Fruit fly (Drosophila melanogaster) whole organism, embryonic: ENCODE data around the gene CG44142.
A peak's percentile ranks its signal among the peaks of the same experiment; 100 is the strongest.

ENCODE experiments used
- Ada2b ChIP-seq: fragments of 200-800 bp; sonication (Bioruptor generic); IDR thresholded peaks from 2 replicates; pipeline ENCODE4 v1.3.6; 2022; ENCODE audit warnings: missing biosample characterization, missing genetic modification characterization
- BEAF-32 ChIP-seq: fragments of 200-800 bp; sonication (Bioruptor generic); optimal IDR thresholded peaks from 3 replicates; lab custom pipeline; 2017; ENCODE audit warnings: missing biosample characterization, missing genetic modification characterization, mild to moderate bottlenecking, moderate library complexity, missing genetic modification reagents
- CG10565 ChIP-seq: fragments of 200-800 bp; sonication (Bioruptor generic); optimal IDR thresholded peaks from 3 replicates; lab custom pipeline; 2016; ENCODE audit warnings: missing biosample characterization, mild to moderate bottlenecking, missing genetic modification characterization
- CG12155 ChIP-seq: fragments of 200-800 bp; sonication (Bioruptor generic); optimal IDR thresholded peaks from 3 replicates; lab custom pipeline; 2016; ENCODE audit warnings: missing biosample characterization, missing genetic modification characterization
- CG1233 ChIP-seq: fragments of 200-800 bp; sonication (Bioruptor generic); optimal IDR thresholded peaks from 4 replicates; lab custom pipeline; 2018; ENCODE audit warnings: missing biosample characterization, mild to moderate bottlenecking, missing genetic modification characterization
- CG12744 ChIP-seq: fragments of 200-800 bp; sonication (Bioruptor generic); optimal IDR thresholded peaks from 2 replicates; lab custom pipeline; 2016; ENCODE audit warnings: missing biosample characterization, missing genetic modification characterization
- CG12942 ChIP-seq: fragments of 200-800 bp; sonication (Bioruptor generic); optimal IDR thresholded peaks from 3 replicates; lab custom pipeline; 2016; ENCODE audit warnings: missing biosample characterization, missing genetic modification characterization
- CG14050 ChIP-seq: fragments of 200-800 bp; sonication (Bioruptor generic); IDR thresholded peaks from 3 replicates; pipeline ENCODE4 v1.3.6; 2022; ENCODE audit warnings: missing biosample characterization, missing genetic modification characterization
- CG16779 ChIP-seq: fragments of 200-800 bp; sonication (Bioruptor generic); IDR thresholded peaks from 2 replicates; pipeline ENCODE4 v1.3.6; 2022; ENCODE audit warnings: missing biosample characterization, missing genetic modification characterization
- CG16815 ChIP-seq: fragments of 200-800 bp; sonication (Bioruptor generic); optimal IDR thresholded peaks from 3 replicates; lab custom pipeline; 2017; ENCODE audit warnings: missing biosample characterization, mild to moderate bottlenecking, missing genetic modification characterization
- CG17829 ChIP-seq: fragments of 200-800 bp; optimal IDR thresholded peaks from 2 replicates; lab custom pipeline; 2019; ENCODE audit warnings: missing biosample characterization, mild to moderate bottlenecking, missing genetic modification characterization, moderate library complexity
- CG30431 ChIP-seq: fragments of 200-800 bp; sonication (Bioruptor generic); optimal IDR thresholded peaks from 2 replicates; lab custom pipeline; 2017; ENCODE audit warnings: missing biosample characterization, missing genetic modification characterization
- CG34224 ChIP-seq: fragments of 200-800 bp; sonication (Bioruptor generic); IDR thresholded peaks from 3 replicates; pipeline ENCODE4 v1.3.6; 2022; ENCODE audit warnings: missing biosample characterization, missing genetic modification characterization; ENCODE audit not compliant: partially characterized antibody
- CG3726 ChIP-seq: fragments of 200-800 bp; sonication (Bioruptor generic); IDR thresholded peaks from 3 replicates; pipeline ENCODE4, ENCODE4 v1.3.6; 2022; ENCODE audit warnings: missing biosample characterization, missing genetic modification characterization
- CG3995 ChIP-seq: fragments of 200-800 bp; sonication (Bioruptor generic); optimal IDR thresholded peaks from 3 replicates; lab custom pipeline; 2016; ENCODE audit warnings: missing biosample characterization, missing genetic modification characterization
- CG4328 ChIP-seq: fragments of 200-800 bp; sonication (Bioruptor generic); optimal IDR thresholded peaks from 3 replicates; lab custom pipeline; 2017; ENCODE audit warnings: missing biosample characterization, missing genetic modification reagents, missing genetic modification characterization
- CG4820 ChIP-seq: fragments of 200-800 bp; sonication (Bioruptor generic); optimal IDR thresholded peaks from 3 replicates; lab custom pipeline; 2016; ENCODE audit warnings: missing biosample characterization, missing genetic modification characterization
- CG6791 ChIP-seq: fragments of 200-800 bp; sonication (Bioruptor generic); IDR thresholded peaks from 3 replicates; pipeline ENCODE4 v1.3.6; 2022; ENCODE audit warnings: missing biosample characterization, missing genetic modification characterization; ENCODE audit not compliant: partially characterized antibody
- CG8944 ChIP-seq: fragments of 200-800 bp; sonication (Bioruptor generic); optimal IDR thresholded peaks from 3 replicates; lab custom pipeline; 2016; ENCODE audit warnings: missing biosample characterization, missing genetic modification characterization
- CG9727 ChIP-seq: fragments of 200-800 bp; sonication (Bioruptor generic); optimal IDR thresholded peaks from 3 replicates; lab custom pipeline; 2017; ENCODE audit warnings: missing biosample characterization, mild to moderate bottlenecking, missing genetic modification characterization
- CG9932 ChIP-seq: fragments of 200-800 bp; sonication (Bioruptor generic); IDR thresholded peaks from 2 replicates; pipeline ENCODE4 v1.3.6; 2022; ENCODE audit warnings: missing biosample characterization, missing genetic modification characterization
- Camta ChIP-seq: fragments of 200-800 bp; sonication (Bioruptor generic); optimal IDR thresholded peaks from 2 replicates; lab custom pipeline; 2016; ENCODE audit warnings: missing biosample characterization, missing genetic modification characterization
- Doc3 ChIP-seq: fragments of 200-800 bp; sonication (Bioruptor generic); IDR thresholded peaks from 3 replicates; pipeline ENCODE4 v1.3.6; 2022; ENCODE audit warnings: missing biosample characterization, missing genetic modification characterization; ENCODE audit not compliant: partially characterized antibody
- Dp ChIP-seq: fragments of 200-800 bp; sonication (Bioruptor generic); optimal IDR thresholded peaks from 2 replicates; lab custom pipeline; 2018; ENCODE audit warnings: missing biosample characterization, mild to moderate bottlenecking, missing genetic modification characterization, moderate library complexity
- HLH3B ChIP-seq: fragments of 200-800 bp; sonication (Bioruptor generic); IDR thresholded peaks from 2 replicates; pipeline ENCODE4 v1.3.6; 2022; ENCODE audit warnings: missing biosample characterization, missing genetic modification characterization
- HLH54F ChIP-seq: fragments of 200-800 bp; sonication (Bioruptor generic); optimal IDR thresholded peaks from 3 replicates; lab custom pipeline; 2016; ENCODE audit warnings: missing biosample characterization, missing genetic modification characterization
- Hsf ChIP-seq: fragments of 200-800 bp; sonication (Bioruptor generic); optimal IDR thresholded peaks from 3 replicates; lab custom pipeline; 2016; ENCODE audit warnings: missing biosample characterization, missing genetic modification characterization
- MBD-R2 ChIP-seq: fragments of 200-800 bp; sonication (Bioruptor generic); IDR thresholded peaks from 2 replicates; pipeline ENCODE4 v1.3.6; 2022; ENCODE audit warnings: missing biosample characterization, missing genetic modification characterization
- Ptx1 ChIP-seq: fragments of 200-800 bp; sonication (Bioruptor generic); IDR thresholded peaks from 2 replicates; pipeline ENCODE4 v1.3.6; 2022; ENCODE audit warnings: missing biosample characterization, missing genetic modification characterization
- Sin3A ChIP-seq: fragments of >200 bp; optimal IDR thresholded peaks from 2 replicates; lab custom pipeline; 2018
- crp ChIP-seq, 2 experiments: fragments of 200-800 bp; sonication (Bioruptor generic); optimal IDR thresholded peaks; 2 replicates in 1 of 2; 3 replicates in 1 of 2; lab custom pipeline; 2017; ENCODE audit warnings: missing biosample characterization in 2 of 2, missing genetic modification characterization in 2 of 2, mild to moderate bottlenecking in 1 of 2, moderate library complexity in 1 of 2
- fd102C ChIP-seq: fragments of 200-800 bp; sonication (Bioruptor generic); optimal IDR thresholded peaks from 2 replicates; lab custom pipeline; 2018; ENCODE audit warnings: missing biosample characterization, mild to moderate bottlenecking, missing genetic modification characterization, moderate library complexity
- fd96Cb ChIP-seq: fragments of 200-800 bp; sonication (Bioruptor generic); optimal IDR thresholded peaks from 2 replicates; lab custom pipeline; 2018; ENCODE audit warnings: missing biosample characterization, mild to moderate bottlenecking, missing genetic modification characterization, moderate library complexity
- hth ChIP-seq: fragments of >200 bp; optimal IDR thresholded peaks from 2 replicates; lab custom pipeline; 2017; ENCODE audit warnings: inconsistent platforms
- ind ChIP-seq: fragments of 200-800 bp; sonication (Bioruptor generic); optimal IDR thresholded peaks from 3 replicates; lab custom pipeline; 2016; ENCODE audit warnings: missing biosample characterization, missing genetic modification characterization
- insv ChIP-seq, 2 experiments: fragments of 200-800 bp; sonication (Bioruptor generic); optimal IDR thresholded peaks; 3 replicates each; lab custom pipeline; 2016 to 2018; ENCODE audit warnings: missing biosample characterization in 2 of 2, missing genetic modification characterization in 2 of 2
- inv ChIP-seq: fragments of 200-800 bp; sonication (Bioruptor generic); IDR thresholded peaks from 2 replicates; pipeline ENCODE4 v1.3.6; 2022; ENCODE audit warnings: missing biosample characterization, missing genetic modification characterization; ENCODE audit not compliant: partially characterized antibody
- jing ChIP-seq: fragments of 200-800 bp; sonication (Bioruptor generic); optimal IDR thresholded peaks from 2 replicates; lab custom pipeline; 2018; ENCODE audit warnings: missing biosample characterization, mild to moderate bottlenecking, missing genetic modification characterization
- lmd ChIP-seq: fragments of 200-800 bp; sonication (Bioruptor generic); IDR thresholded peaks from 2 replicates; pipeline ENCODE4 v1.3.6; 2022; ENCODE audit warnings: missing biosample characterization, missing genetic modification characterization
- mirr ChIP-seq: fragments of 200-800 bp; sonication (Bioruptor generic); optimal IDR thresholded peaks from 3 replicates; lab custom pipeline; 2018; ENCODE audit warnings: missing biosample characterization, mild to moderate bottlenecking, missing genetic modification characterization
- nerfin-2 ChIP-seq: fragments of 200-800 bp; sonication (Bioruptor generic); IDR thresholded peaks from 2 replicates; pipeline ENCODE4 v1.3.6; 2022; ENCODE audit warnings: missing biosample characterization, missing genetic modification characterization; ENCODE audit not compliant: partially characterized antibody
- pfk ChIP-seq: fragments of 200-800 bp; sonication (Bioruptor generic); optimal IDR thresholded peaks from 2 replicates; lab custom pipeline; 2018; ENCODE audit warnings: missing biosample characterization, mild to moderate bottlenecking, missing genetic modification characterization, moderate library complexity
- ro ChIP-seq: fragments of 200-800 bp; sonication (Bioruptor generic); IDR thresholded peaks from 2 replicates; pipeline ENCODE4 v1.3.6; 2022; ENCODE audit warnings: missing biosample characterization, missing genetic modification characterization
- row ChIP-seq: fragments of 200-800 bp; sonication (Bioruptor generic); IDR thresholded peaks from 3 replicates; pipeline ENCODE4 v1.3.6; 2022; ENCODE audit warnings: missing biosample characterization, missing genetic modification characterization
- stwl ChIP-seq: fragments of 200-800 bp; sonication (Bioruptor generic); optimal IDR thresholded peaks from 3 replicates; lab custom pipeline; 2018; ENCODE audit warnings: missing biosample characterization, mild to moderate bottlenecking, missing genetic modification characterization, moderate library complexity
- sug ChIP-seq: fragments of 200-800 bp; optimal IDR thresholded peaks from 2 replicates; lab custom pipeline; 2019; ENCODE audit warnings: missing biosample characterization, mild to moderate bottlenecking, missing genetic modification characterization, moderate library complexity
- tin ChIP-seq: fragments of 200-800 bp; sonication (Bioruptor generic); optimal IDR thresholded peaks from 3 replicates; lab custom pipeline; 2016; ENCODE audit warnings: missing biosample characterization, missing genetic modification characterization
- tx ChIP-seq: fragments of 200-800 bp; sonication (Bioruptor generic); optimal IDR thresholded peaks from 2 replicates; lab custom pipeline; 2016; ENCODE audit warnings: missing biosample characterization, missing genetic modification characterization
- wdn ChIP-seq: fragments of 200-800 bp; sonication (Bioruptor generic); IDR thresholded peaks from 2 replicates; pipeline ENCODE4 v1.3.6; 2022; ENCODE audit warnings: missing biosample characterization, missing genetic modification characterization
- zen ChIP-seq: fragments of 200-800 bp; sonication (Bioruptor generic); optimal IDR thresholded peaks from 3 replicates; lab custom pipeline; 2018; ENCODE audit warnings: missing biosample characterization, mild to moderate bottlenecking, missing genetic modification characterization, moderate library complexity

CG44142 gene

dm6 chr3R:13264061-13264661 is 48.8 kb downstream of the CG44142 start, which contains the start of gene Ravus (continued):
- peak; percentile 89 for TF ChIP-seq row
- 0 out of 2 replicates have a peak, but pooled peaks have one; percentile 5 for TF ChIP-seq Ada2b
- peak; percentile 59; the same call in 1 of the 2 replicates for TF ChIP-seq lmd (GFP tag; lab: Robert Waterston, UW)
- TF ChIP-seq ind (GFP tag; lab: Kevin White, UChicago), result peak; percentile 64
- peak; percentile 13 for TF ChIP-seq CG16815 (GFP tag; lab: Kevin White, UChicago)
- TF ChIP-seq mirr (GFP tag; lab: Kevin White, UChicago), result no peak
- TF ChIP-seq insv (GFP tag; optimal IDR thresholded peaks at IDR 0.05; lab: Kevin White, UChicago), result peak in 1 of 2 experiments; percentile 26
- no peak for TF ChIP-seq nerfin-2 (GFP tag; lab: Robert Waterston, UW)
- TF ChIP-seq Hsf, result peak; percentile 64
- TF ChIP-seq Doc3, result no peak
- TF ChIP-seq CG16779 (GFP tag; lab: Robert Waterston, UW), result no peak
- peak in 1 of 2 experiments; percentile 35 for TF ChIP-seq crp (GFP tag; optimal IDR thresholded peaks at IDR 0.05; lab: Kevin White, UChicago)
- TF ChIP-seq CG4820 (GFP tag; lab: Kevin White, UChicago), result peak; percentile 33
- peak; percentile 58 for TF ChIP-seq CG12744
- peak; percentile 82 for TF ChIP-seq stwl (tag; lab: Kevin White, UChicago)
- TF ChIP-seq Sin3A (lab: Kevin White, UChicago), result peak; percentile 95
- no peak for TF ChIP-seq CG4328 (GFP tag; lab: Kevin White, UChicago)
- no peak for TF ChIP-seq CG10565 (GFP tag; lab: Kevin White, UChicago)
- TF ChIP-seq CG3995 (GFP tag; lab: Kevin White, UChicago), result peak; percentile 61
- peak; percentile 67 for TF ChIP-seq CG9932
- peak; percentile 68 for TF ChIP-seq Dp (GFP tag; lab: Kevin White, UChicago)
- TF ChIP-seq ro (GFP tag; lab: Robert Waterston, UW), result no peak
- TF ChIP-seq Ptx1, result peak; percentile 40; the same call in 1 of the 2 replicates
- no peak for TF ChIP-seq pfk (GFP tag; lab: Kevin White, UChicago)
- peak; percentile 14 for TF ChIP-seq CG12155
- peak; percentile 50 for TF ChIP-seq HLH54F
- TF ChIP-seq wdn (GFP tag; lab: Robert Waterston, UW), result no peak
- TF ChIP-seq sug (tag; lab: Kevin White, UChicago), result peak; percentile 73
- TF ChIP-seq CG12942 (GFP tag; lab: Kevin White, UChicago), result peak; percentile 8
- no peak for TF ChIP-seq hth (lab: Kevin White, UChicago)
- no peak for TF ChIP-seq CG30431
- TF ChIP-seq tx, result peak; percentile 38
- no peak for TF ChIP-seq inv (GFP tag; lab: Robert Waterston, UW)
- TF ChIP-seq MBD-R2 (GFP tag; lab: Robert Waterston, UW), result peak; percentile 60; the same call in 1 of the 2 replicates
- peak; percentile 31 for TF ChIP-seq CG9727 (GFP tag; lab: Kevin White, UChicago)
- peak; percentile 21 for TF ChIP-seq fd96Cb (tag; lab: Kevin White, UChicago)
- 0 out of 3 replicates have a peak, but pooled peaks have one; percentile 12 for TF ChIP-seq CG14050 (GFP tag; lab: Robert Waterston, UW)
- no peak for TF ChIP-seq CG3726 (GFP tag; lab: Robert Waterston, UW)
- peak; percentile 42 for TF ChIP-seq Camta
- peak; percentile 41 for TF ChIP-seq tin (GFP tag; lab: Kevin White, UChicago)
- no peak for TF ChIP-seq jing (GFP tag; lab: Kevin White, UChicago)
- no peak for TF ChIP-seq fd102C (GFP tag; lab: Kevin White, UChicago)
- TF ChIP-seq CG6791 (GFP tag; lab: Robert Waterston, UW), result no peak
- TF ChIP-seq CG34224 (GFP tag; lab: Robert Waterston, UW), result no peak
- TF ChIP-seq HLH3B (GFP tag; lab: Robert Waterston, UW), result no peak; the same call in 1 of the 2 replicates
- peak; percentile 53 for TF ChIP-seq BEAF-32 (GFP tag; lab: Kevin White, UChicago)
- TF ChIP-seq zen (tag; lab: Kevin White, UChicago), result peak; percentile 48
- TF ChIP-seq CG17829, result peak; percentile 58
- no peak for TF ChIP-seq CG8944 (GFP tag; lab: Kevin White, UChicago)
- TF ChIP-seq CG1233 (GFP tag; lab: Kevin White, UChicago), result no peak
